Worm (Caenorhabditis elegans) whole organism, L2 larva: ENCODE measurements around the gene C25H3.17.

Experiments used
- C34F6.9 ChIP-seq: fragments of 150-350 bp; optimal IDR thresholded peaks from 2 replicates; lab custom pipeline; 2014; ENCODE audit warnings: missing biosample characterization, missing genetic modification characterization
- F13H6.1 ChIP-seq: sonication (generic microtip); optimal IDR thresholded peaks from 2 replicates; lab custom pipeline; 2016; ENCODE audit warnings: missing genetic modification characterization, missing compliant biosample characterization
- R02D3.7 ChIP-seq: fragments of 150-350 bp; optimal IDR thresholded peaks from 2 replicates; lab custom pipeline; 2014; ENCODE audit warnings: missing biosample characterization, missing genetic modification characterization
- Y55F3AM.14 ChIP-seq: fragments of 200-800 bp; sonication (Bioruptor generic); optimal IDR thresholded peaks from 2 replicates; lab custom pipeline; 2018; ENCODE audit warnings: mild to moderate bottlenecking, missing genetic modification characterization, missing compliant biosample characterization
- ZK546.5 ChIP-seq: sonication (generic microtip); optimal IDR thresholded peaks from 2 replicates; lab custom pipeline; 2017; ENCODE audit warnings: missing biosample characterization, missing genetic modification characterization
- aly-2 ChIP-seq: fragments of 150-350 bp; optimal IDR thresholded peaks from 2 replicates; lab custom pipeline; 2014; ENCODE audit warnings: missing biosample characterization, missing genetic modification characterization
- ama-1 ChIP-seq: fragments of 150-350 bp; optimal IDR thresholded peaks from 2 replicates; lab custom pipeline; 2018; ENCODE audit warnings: inconsistent platforms
- blmp-1 ChIP-seq: sonication (generic microtip); optimal IDR thresholded peaks from 2 replicates; lab custom pipeline; 2017; ENCODE audit warnings: missing genetic modification characterization, mild to moderate bottlenecking, missing compliant biosample characterization, antibody characterized with exemption, moderate library complexity; ENCODE audit not compliant: insufficient read depth
- crh-2 ChIP-seq: sonication (generic microtip); optimal IDR thresholded peaks from 2 replicates; lab custom pipeline; 2017; ENCODE audit warnings: missing biosample characterization, missing genetic modification characterization
- dmd-4 ChIP-seq: sonication (generic microtip); optimal IDR thresholded peaks from 2 replicates; lab custom pipeline; 2017; ENCODE audit warnings: missing biosample characterization, missing genetic modification characterization
- elt-3 ChIP-seq: sonication (generic microtip); optimal IDR thresholded peaks from 2 replicates; lab custom pipeline; 2017; ENCODE audit warnings: missing biosample characterization, missing genetic modification characterization
- fos-1 ChIP-seq: fragments of 150-350 bp; optimal IDR thresholded peaks from 2 replicates; lab custom pipeline; 2014; ENCODE audit warnings: missing biosample characterization, missing genetic modification characterization
- gmeb-1 ChIP-seq: fragments of 150-350 bp; optimal IDR thresholded peaks from 2 replicates; lab custom pipeline; 2014; ENCODE audit warnings: missing biosample characterization, missing genetic modification characterization
- lin-11 ChIP-seq: fragments of 150-350 bp; sonication (generic microtip); optimal IDR thresholded peaks from 2 replicates; lab custom pipeline; 2014; ENCODE audit warnings: missing biosample characterization, missing genetic modification characterization, inconsistent platforms, mixed read lengths
- lin-13 ChIP-seq: fragments of 150-350 bp; optimal IDR thresholded peaks from 2 replicates; lab custom pipeline; 2014; ENCODE audit warnings: missing biosample characterization, missing genetic modification reagents, missing genetic modification characterization
- lin-39 ChIP-seq: fragments of 150-350 bp; optimal IDR thresholded peaks from 2 replicates; lab custom pipeline; 2014; ENCODE audit warnings: missing biosample characterization, missing genetic modification reagents, missing genetic modification characterization
- lsy-2 ChIP-seq, 2 experiments: fragments of 150-350 bp in 1 of 2; sonication (generic microtip) in 1 of 2; optimal IDR thresholded peaks; 2 replicates each; lab custom pipeline; 2014 to 2017; ENCODE audit warnings: missing biosample characterization in 2 of 2, missing genetic modification characterization in 2 of 2
- mbf-1 ChIP-seq: sonication (generic microtip); optimal IDR thresholded peaks from 2 replicates; lab custom pipeline; 2017; ENCODE audit warnings: missing biosample characterization, missing genetic modification characterization
- mdl-1 ChIP-seq, 2 experiments: fragments of 150-350 bp in 1 of 2; sonication (generic microtip) in 1 of 2; optimal IDR thresholded peaks; 2 replicates each; lab custom pipeline; 2017; ENCODE audit warnings: missing biosample characterization in 2 of 2, missing genetic modification characterization in 2 of 2
- nhr-11 ChIP-seq: fragments of 150-350 bp; optimal IDR thresholded peaks from 2 replicates; lab custom pipeline; 2014; ENCODE audit warnings: missing biosample characterization, missing genetic modification characterization
- nhr-12 ChIP-seq: fragments of 150-350 bp; optimal IDR thresholded peaks from 2 replicates; lab custom pipeline; 2014; ENCODE audit warnings: missing biosample characterization, missing genetic modification characterization
- nhr-129 ChIP-seq: fragments of 150-350 bp; optimal IDR thresholded peaks from 2 replicates; lab custom pipeline; 2014; ENCODE audit warnings: missing biosample characterization, missing genetic modification characterization
- nhr-21 ChIP-seq: fragments of 150-350 bp; optimal IDR thresholded peaks from 2 replicates; lab custom pipeline; 2014; ENCODE audit warnings: missing biosample characterization, missing genetic modification characterization
- nhr-237 ChIP-seq: fragments of 150-350 bp; optimal IDR thresholded peaks from 2 replicates; lab custom pipeline; 2014; ENCODE audit warnings: missing biosample characterization, missing genetic modification characterization
- nhr-25 ChIP-seq: fragments of 150-350 bp; sonication (generic microtip); optimal IDR thresholded peaks from 3 replicates; lab custom pipeline; 2014; ENCODE audit warnings: missing biosample characterization, missing genetic modification characterization
- nhr-6 ChIP-seq: fragments of 150-350 bp; optimal IDR thresholded peaks from 2 replicates; lab custom pipeline; 2014; ENCODE audit warnings: missing biosample characterization, missing genetic modification characterization
- nhr-77 ChIP-seq: fragments of 150-350 bp; optimal IDR thresholded peaks from 2 replicates; lab custom pipeline; 2014; ENCODE audit warnings: missing biosample characterization, missing genetic modification characterization
- sem-4 ChIP-seq: fragments of 150-350 bp; optimal IDR thresholded peaks from 2 replicates; lab custom pipeline; 2014; ENCODE audit warnings: missing biosample characterization, missing genetic modification reagents, missing genetic modification characterization
- skn-1 ChIP-seq: sonication (generic microtip); optimal IDR thresholded peaks from 2 replicates; lab custom pipeline; 2017; ENCODE audit warnings: missing biosample characterization, missing genetic modification characterization
- sma-3 ChIP-seq: sonication (generic microtip); optimal IDR thresholded peaks from 2 replicates; lab custom pipeline; 2016; ENCODE audit warnings: missing genetic modification reagents, missing genetic modification characterization, missing compliant biosample characterization
- sma-9 ChIP-seq, 2 experiments: fragments of 150-350 bp in 1 of 2; sonication (generic microtip) in 1 of 2; optimal IDR thresholded peaks; 2 replicates each; lab custom pipeline; 2014 to 2016; ENCODE audit warnings: missing genetic modification characterization in 2 of 2, mild to moderate bottlenecking in 1 of 2, missing biosample characterization in 1 of 2, missing compliant biosample characterization in 1 of 2, missing genetic modification reagents in 1 of 2, moderate library complexity in 1 of 2
- snpc-4 ChIP-seq: fragments of 150-350 bp; optimal IDR thresholded peaks from 2 replicates; lab custom pipeline; 2014; ENCODE audit warnings: missing biosample characterization, missing genetic modification characterization
- unc-39 ChIP-seq: fragments of 150-350 bp; optimal IDR thresholded peaks from 2 replicates; lab custom pipeline; 2014; ENCODE audit warnings: missing biosample characterization, missing genetic modification characterization
- unc-55 ChIP-seq: fragments of 150-350 bp; sonication (generic microtip); optimal IDR thresholded peaks from 3 replicates; lab custom pipeline; 2014; ENCODE audit warnings: missing biosample characterization, missing genetic modification reagents, missing genetic modification characterization
- unc-62 ChIP-seq: fragments of 150-350 bp; optimal IDR thresholded peaks from 2 replicates; lab custom pipeline; 2014; ENCODE audit warnings: missing biosample characterization, missing genetic modification reagents, missing genetic modification characterization
- zag-1 ChIP-seq: fragments of 150-350 bp; optimal IDR thresholded peaks from 2 replicates; lab custom pipeline; 2014; ENCODE audit warnings: missing biosample characterization, missing genetic modification characterization
- ztf-1 ChIP-seq: fragments of 200-800 bp; sonication (Bioruptor generic); conservative IDR thresholded peaks from 2 replicates; pipeline ENCODE4 v1.3.6; 2022; ENCODE audit warnings: missing genetic modification characterization, missing compliant biosample characterization
- ztf-11 ChIP-seq: sonication (generic microtip); optimal IDR thresholded peaks from 2 replicates; lab custom pipeline; 2017; ENCODE audit warnings: missing biosample characterization, missing genetic modification characterization
- ztf-4 ChIP-seq: fragments of 150-350 bp; optimal IDR thresholded peaks from 2 replicates; lab custom pipeline; 2014; ENCODE audit warnings: missing biosample characterization, missing genetic modification characterization

Gene C25H3.17

ce11 chrII:5651426-5651825 lies 18.1 kb downstream of the C25H3.17 start:
- TF ChIP-seq sma-9 (GFP tag; optimal IDR thresholded peaks at IDR 0.05; lab: Kevin White, UChicago), result no peak
- TF ChIP-seq sma-9 (tag; optimal IDR thresholded peaks at IDR 0.05; lab: Kevin White, UChicago), result no peak
- TF ChIP-seq elt-3 (tag; lab: Kevin White, UChicago), result no peak
- TF ChIP-seq blmp-1 (tag; lab: Kevin White, UChicago), result no peak
- TF ChIP-seq C34F6.9 (tag; lab: Kevin White, UChicago), result no peak

ce11 chrII:5649236-5650004 lies 20.1 kb downstream of the C25H3.17 start, which contains the start of the genes sam-4, F59E12.17 and zyg-1:
sam-4 (minus strand) TSS chrII:5649286.
F59E12.17 (minus strand) TSS chrII:5649470.
zyg-1 (plus strand) TSS chrII:5649748.
- TF ChIP-seq fos-1 (tag; lab: Kevin White, UChicago) (peak; percentile 41), nhr-129 (peak; percentile 78), crh-2 (tag; lab: Kevin White, UChicago) (peak; percentile 56), lsy-2 (tag; optimal IDR thresholded peaks at IDR 0.05; lab: Kevin White, UChicago) (peak in 1 of 2 experiments; percentile 81), snpc-4 (peak; percentile 20), unc-55 (GFP tag; lab: Kevin White, UChicago) (peak; percentile 93), lin-39 (tag; lab: Kevin White, UChicago) (no peak), ztf-11 (no peak), nhr-6 (tag; lab: Kevin White, UChicago) (no peak), C34F6.9 (tag; lab: Kevin White, UChicago) (peak; percentile 84), zag-1 (tag; lab: Kevin White, UChicago) (no peak), mdl-1 (tag; optimal IDR thresholded peaks at IDR 0.05; lab: Kevin White, UChicago) (no peak), F13H6.1 (peak; percentile 20), Y55F3AM.14 (no peak), aly-2 (tag; lab: Kevin White, UChicago) (no peak), gmeb-1 (tag; lab: Kevin White, UChicago) (peak; percentile 53), sma-3 (GFP tag; lab: Kevin White, UChicago) (peak; percentile 42), R02D3.7 (tag; lab: Kevin White, UChicago) (no peak), lin-11 (tag; lab: Kevin White, UChicago) (no peak), unc-62 (no peak), skn-1 (no peak), dmd-4 (tag; lab: Kevin White, UChicago) (no peak), nhr-21 (tag; lab: Kevin White, UChicago) (no peak), nhr-25 (tag; lab: Kevin White, UChicago) (no peak)
- TF ChIP-seq, all 48 proteins: peak for 10

- TF ChIP-seq R02D3.7 (tag; lab: Kevin White, UChicago), result no peak
- no peak for TF ChIP-seq nhr-11 (tag; lab: Kevin White, UChicago)
- no peak for TF ChIP-seq ztf-1
- TF ChIP-seq ztf-4, result no peak
- TF ChIP-seq sem-4 (tag; lab: Kevin White, UChicago), result no peak
- no peak for TF ChIP-seq unc-39 (tag; lab: Kevin White, UChicago)
- no peak for TF ChIP-seq nhr-12 (tag; lab: Kevin White, UChicago)
- TF ChIP-seq aly-2 (tag; lab: Kevin White, UChicago), result no peak
- TF ChIP-seq nhr-6 (tag; lab: Kevin White, UChicago), result no peak
- no peak for TF ChIP-seq mdl-1 (tag; optimal IDR thresholded peaks at IDR 0.05; lab: Kevin White, UChicago)
- no peak for TF ChIP-seq F13H6.1
- TF ChIP-seq nhr-77 (tag; lab: Kevin White, UChicago), result no peak
- TF ChIP-seq nhr-129, result no peak
- no peak for TF ChIP-seq elt-3 (tag; lab: Kevin White, UChicago)
- TF ChIP-seq zag-1 (tag; lab: Kevin White, UChicago), result no peak
Measured at ce11 chrII:5648272-5648671, 21.2 kb downstream of the C25H3.17 start, which contains the start of gene ddl-1. ddl-1 (minus strand) TSS chrII:5648372.

ce11 chrII:5646942-5647341 lies 22.5 kb downstream of the C25H3.17 start, which contains the start of gene F59E12.9:
F59E12.9 (minus strand) TSS chrII:5647042.
- TF ChIP-seq lin-13 (GFP tag; lab: Kevin White, UChicago) (no peak), gmeb-1 (tag; lab: Kevin White, UChicago) (no peak), nhr-25 (tag; lab: Kevin White, UChicago) (no peak), ZK546.5 (no peak), nhr-129 (no peak), ztf-4 (no peak), nhr-12 (tag; lab: Kevin White, UChicago) (no peak), lin-39 (tag; lab: Kevin White, UChicago) (no peak), elt-3 (tag; lab: Kevin White, UChicago) (no peak), sem-4 (tag; lab: Kevin White, UChicago) (no peak), ama-1 (lab: Kevin White, UChicago) (no peak), sma-9 (GFP tag; optimal IDR thresholded peaks at IDR 0.05; lab: Kevin White, UChicago) (no peak), sma-9 (tag; optimal IDR thresholded peaks at IDR 0.05; lab: Kevin White, UChicago) (no peak), nhr-237 (tag; lab: Kevin White, UChicago) (no peak), dmd-4 (tag; lab: Kevin White, UChicago) (no peak), F13H6.1 (no peak), mbf-1 (no peak), nhr-21 (tag; lab: Kevin White, UChicago) (no peak)
